Fruit fly (Drosophila melanogaster): ENCODE results near the gene pira.

DNA sequence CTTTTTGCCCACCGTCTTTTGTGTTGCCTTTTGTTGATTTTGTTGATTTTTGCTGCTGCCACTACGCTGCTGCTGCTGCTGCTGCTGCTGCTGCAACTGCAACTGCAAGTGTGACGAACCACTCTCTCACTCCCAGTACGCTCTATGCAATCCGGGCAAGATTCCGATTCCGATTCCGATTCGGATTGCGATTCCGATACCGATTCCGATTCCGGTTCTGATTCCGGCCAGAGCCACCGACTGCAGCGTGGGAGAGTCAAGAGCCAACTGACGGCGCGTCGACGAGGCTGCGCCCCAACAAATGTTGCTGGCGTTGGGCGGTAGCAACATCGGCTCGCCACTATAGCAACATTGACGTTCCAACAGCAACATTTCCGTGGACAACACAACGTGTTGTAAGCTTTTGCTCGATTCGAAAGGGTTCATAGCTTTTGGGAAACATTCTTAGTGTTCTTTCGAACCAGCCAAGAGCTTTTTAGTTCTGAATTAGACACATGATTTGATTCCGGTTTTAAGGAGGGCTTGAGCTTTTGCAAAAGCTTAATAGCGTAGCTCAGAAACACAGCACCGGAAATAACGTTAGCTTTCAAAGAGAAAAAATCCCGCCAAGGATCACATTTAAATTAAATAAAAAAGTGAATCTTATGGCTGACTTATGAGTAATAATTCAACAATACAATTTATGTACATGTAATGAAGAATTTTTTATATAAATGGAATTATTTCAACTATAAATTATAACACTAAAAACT lies 21.5 kb upstream of the pira start, which contains the start of gene CG32647:
- TF ChIP-seq CG1233 (GFP tag; optimal IDR thresholded peaks at IDR 0.05), result no peak
- TF ChIP-seq nerfin-2 (GFP tag; IDR thresholded peaks at IDR 0.05; ENCODE audit: partially characterized antibody), result no peak
- no peak for TF ChIP-seq wek (GFP tag; optimal IDR thresholded peaks at IDR 0.05)
- TF ChIP-seq HmgZ (tag; optimal IDR thresholded peaks at IDR 0.05), result no peak
- no peak for TF ChIP-seq shn (GFP tag; optimal IDR thresholded peaks at IDR 0.05)
- TF ChIP-seq Aef1 (GFP tag; IDR thresholded peaks at IDR 0.05), result no peak
- no peak for TF ChIP-seq CG6854 (GFP tag; optimal IDR thresholded peaks at IDR 0.05)

All from whole organism, embryonic.